Worm (Caenorhabditis elegans) whole organism, midembryonic: Measurements from ENCODE around the gene lact-7.

ENCODE experiments used
- ref-1 ChIP-seq: fragments of 200-800 bp; sonication (Bioruptor generic); conservative IDR thresholded peaks from 2 replicates; pipeline ENCODE4 v1.3.6; 2022; ENCODE audit warnings: missing genetic modification reagents, missing genetic modification characterization, missing compliant biosample characterization
- ztf-23 ChIP-seq: fragments of 200-800 bp; sonication (Bioruptor generic); IDR thresholded peaks from 2 replicates; pipeline ENCODE4 v1.3.6; 2022; ENCODE audit warnings: missing genetic modification reagents, missing genetic modification characterization, missing compliant biosample characterization
- ztf-29 ChIP-seq: fragments of 200-800 bp; sonication (Bioruptor generic); IDR thresholded peaks from 2 replicates; pipeline ENCODE4 v1.3.6; 2022; ENCODE audit warnings: missing genetic modification reagents, missing genetic modification characterization, missing compliant biosample characterization

DNA sequence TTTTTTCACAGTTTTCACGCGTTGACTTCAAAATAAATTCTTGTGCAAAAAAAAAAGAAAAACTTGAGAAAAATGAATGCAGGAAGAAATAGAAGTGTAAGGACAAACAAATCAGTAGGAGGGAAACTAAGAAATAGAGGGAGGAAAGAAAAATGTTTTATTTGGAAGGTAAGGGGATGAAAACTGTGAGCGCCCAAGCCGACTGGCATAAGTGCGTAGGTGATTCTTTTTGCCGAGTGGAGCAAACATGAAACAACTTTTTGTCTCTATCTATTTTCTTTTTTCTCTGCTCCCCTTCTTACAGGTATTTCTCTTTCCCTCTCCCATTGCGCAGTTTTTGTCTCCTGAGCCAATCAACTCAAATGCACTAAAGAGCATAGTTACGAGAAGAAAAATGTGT lies 40.2 kb upstream of the lact-7 start:
- TF ChIP-seq ztf-23 (no peak), ref-1 (no peak), ztf-29 (GFP tag; lab: Robert Waterston, UW) (no peak)
